Fruit fly (Drosophila melanogaster) whole organism, embryonic: ENCODE results near the gene CG13306.

Experiments
- CG10267 ChIP-seq: fragments of 200-800 bp; sonication (Bioruptor generic); optimal IDR thresholded peaks from 2 replicates; lab custom pipeline; 2018; ENCODE audit warnings: missing biosample characterization, mild to moderate bottlenecking, missing genetic modification characterization, moderate library complexity
- CG10366 ChIP-seq: fragments of 200-800 bp; sonication (Bioruptor generic); IDR thresholded peaks from 2 replicates; pipeline ENCODE4 v1.3.6; 2022; ENCODE audit warnings: missing biosample characterization, missing genetic modification characterization
- CG11723 ChIP-seq: fragments of 200-800 bp; sonication (Bioruptor generic); optimal IDR thresholded peaks from 2 replicates; lab custom pipeline; 2017; ENCODE audit warnings: missing biosample characterization, mild to moderate bottlenecking, missing genetic modification characterization
- CG13287 ChIP-seq: fragments of 200-800 bp; sonication (Bioruptor generic); IDR thresholded peaks from 2 replicates; pipeline ENCODE4 v1.3.6; 2022; ENCODE audit warnings: missing biosample characterization, missing genetic modification characterization; ENCODE audit not compliant: partially characterized antibody
- CG14441 ChIP-seq: fragments of 200-800 bp; sonication (Bioruptor generic); IDR thresholded peaks from 2 replicates; pipeline ENCODE4 v1.3.6; 2022; ENCODE audit warnings: missing biosample characterization, missing genetic modification characterization
- CG14710 ChIP-seq: fragments of 200-800 bp; sonication (Bioruptor generic); optimal IDR thresholded peaks from 3 replicates; lab custom pipeline; 2019; ENCODE audit warnings: missing biosample characterization, mild to moderate bottlenecking, missing genetic modification characterization, moderate library complexity
- CG16815 ChIP-seq: fragments of 200-800 bp; sonication (Bioruptor generic); optimal IDR thresholded peaks from 3 replicates; lab custom pipeline; 2017; ENCODE audit warnings: missing biosample characterization, mild to moderate bottlenecking, missing genetic modification characterization
- CG17328 ChIP-seq: fragments of 200-800 bp; sonication (Bioruptor generic); IDR thresholded peaks from 2 replicates; pipeline ENCODE4 v1.3.6; 2022; ENCODE audit warnings: missing biosample characterization, missing genetic modification characterization
- CG17359 ChIP-seq: fragments of 200-800 bp; sonication (Bioruptor generic); optimal IDR thresholded peaks from 3 replicates; lab custom pipeline; 2018; ENCODE audit warnings: missing biosample characterization, mild to moderate bottlenecking, missing genetic modification characterization, moderate library complexity
- CG2116 ChIP-seq: fragments of 200-800 bp; sonication (Bioruptor generic); optimal IDR thresholded peaks from 3 replicates; lab custom pipeline; 2018; ENCODE audit warnings: missing biosample characterization, mild to moderate bottlenecking, missing genetic modification characterization
- CG2202 ChIP-seq: fragments of 200-800 bp; sonication (Bioruptor generic); optimal IDR thresholded peaks from 2 replicates; lab custom pipeline; 2018; ENCODE audit warnings: missing biosample characterization, mild to moderate bottlenecking, missing genetic modification characterization
- CG30020 ChIP-seq: fragments of 200-800 bp; optimal IDR thresholded peaks from 2 replicates; lab custom pipeline; 2019; ENCODE audit warnings: missing biosample characterization, mild to moderate bottlenecking, missing genetic modification characterization, moderate library complexity
- CG3163 ChIP-seq: fragments of 200-800 bp; sonication (Bioruptor generic); optimal IDR thresholded peaks from 3 replicates; lab custom pipeline; 2016; ENCODE audit warnings: missing biosample characterization, missing genetic modification characterization
- CG3281 ChIP-seq: fragments of 200-800 bp; sonication (Bioruptor generic); optimal IDR thresholded peaks from 3 replicates; lab custom pipeline; 2017; ENCODE audit warnings: missing biosample characterization, mild to moderate bottlenecking, missing genetic modification characterization
- CG3995 ChIP-seq: fragments of 200-800 bp; sonication (Bioruptor generic); optimal IDR thresholded peaks from 3 replicates; lab custom pipeline; 2016; ENCODE audit warnings: missing biosample characterization, missing genetic modification characterization
- CG7786 ChIP-seq: fragments of 200-800 bp; sonication (Bioruptor generic); optimal IDR thresholded peaks from 2 replicates; lab custom pipeline; 2016; ENCODE audit warnings: missing biosample characterization, missing genetic modification characterization
- CG9817 ChIP-seq: fragments of 200-800 bp; sonication (Bioruptor generic); optimal IDR thresholded peaks from 2 replicates; lab custom pipeline; 2018; ENCODE audit warnings: missing biosample characterization, mild to moderate bottlenecking, missing genetic modification characterization, moderate library complexity
- CoRest ChIP-seq: fragments of 200-800 bp; sonication (Bioruptor generic); optimal IDR thresholded peaks from 3 replicates; lab custom pipeline; 2018; ENCODE audit warnings: missing biosample characterization, mild to moderate bottlenecking, missing genetic modification characterization, moderate library complexity
- D ChIP-seq, 2 experiments: fragments of 200-800 bp in 1 of 2; fragments of >200 bp in 1 of 2; sonication (Bioruptor generic) in 1 of 2; optimal IDR thresholded peaks; 2 replicates in 1 of 2; 3 replicates in 1 of 2; lab custom pipeline; 2017; ENCODE audit warnings: mild to moderate bottlenecking in 1 of 2, missing biosample characterization in 1 of 2, missing genetic modification characterization in 1 of 2, missing genetic modification reagents in 1 of 2
- Fer2 ChIP-seq: fragments of 200-800 bp; sonication (Bioruptor generic); optimal IDR thresholded peaks from 2 replicates; lab custom pipeline; 2018; ENCODE audit warnings: missing biosample characterization, mild to moderate bottlenecking, missing genetic modification characterization, moderate library complexity
- MBD-R2 ChIP-seq: fragments of 200-800 bp; sonication (Bioruptor generic); IDR thresholded peaks from 2 replicates; pipeline ENCODE4 v1.3.6; 2022; ENCODE audit warnings: missing biosample characterization, missing genetic modification characterization
- Mrtf ChIP-seq: fragments of 200-800 bp; sonication (Bioruptor generic); IDR thresholded peaks from 3 replicates; pipeline ENCODE4 v1.3.6; 2022; ENCODE audit warnings: missing biosample characterization, missing genetic modification characterization
- NC2β ChIP-seq: fragments of 200-800 bp; sonication (Bioruptor generic); optimal IDR thresholded peaks from 2 replicates; lab custom pipeline; 2016; ENCODE audit warnings: missing biosample characterization, missing genetic modification characterization
- Optix ChIP-seq: fragments of 200-800 bp; sonication (Bioruptor generic); IDR thresholded peaks from 3 replicates; pipeline ENCODE4 v1.3.6; 2022; ENCODE audit warnings: missing biosample characterization, missing genetic modification characterization
- Poxn ChIP-seq: fragments of 200-800 bp; sonication (Bioruptor generic); IDR thresholded peaks from 2 replicates; pipeline ENCODE4 v1.3.6; 2022; ENCODE audit warnings: missing biosample characterization, missing genetic modification characterization
- Scr ChIP-seq: fragments of 200-800 bp; sonication (Bioruptor generic); IDR thresholded peaks from 2 replicates; pipeline ENCODE4 v1.3.6; 2022; ENCODE audit warnings: missing biosample characterization, missing genetic modification characterization; ENCODE audit not compliant: partially characterized antibody
- Spps ChIP-seq: fragments of 200-800 bp; sonication (Bioruptor generic); optimal IDR thresholded peaks from 2 replicates; lab custom pipeline; 2018; ENCODE audit warnings: missing biosample characterization, mild to moderate bottlenecking, missing genetic modification characterization
- Taf1 ChIP-seq: fragments of 200-800 bp; sonication (Bioruptor generic); IDR thresholded peaks from 2 replicates; pipeline ENCODE4 v1.3.6; 2022; ENCODE audit warnings: missing biosample characterization, missing genetic modification characterization
- cato ChIP-seq: fragments of 200-800 bp; sonication (Bioruptor generic); optimal IDR thresholded peaks from 2 replicates; lab custom pipeline; 2016; ENCODE audit warnings: missing biosample characterization, missing genetic modification characterization, borderline replicate concordance
- cwo ChIP-seq: fragments of 200-800 bp; sonication (Bioruptor generic); optimal IDR thresholded peaks from 3 replicates; lab custom pipeline; 2017; ENCODE audit warnings: missing biosample characterization, missing genetic modification characterization, mild to moderate bottlenecking, moderate library complexity, missing genetic modification reagents
- en ChIP-seq: fragments of 200-800 bp; sonication (Bioruptor generic); optimal IDR thresholded peaks from 2 replicates; lab custom pipeline; 2016; ENCODE audit warnings: missing biosample characterization, missing genetic modification characterization
- eyg ChIP-seq: fragments of 200-800 bp; sonication (Bioruptor generic); optimal IDR thresholded peaks from 3 replicates; lab custom pipeline; 2016; ENCODE audit warnings: missing biosample characterization, missing genetic modification characterization
- fd102C ChIP-seq: fragments of 200-800 bp; sonication (Bioruptor generic); optimal IDR thresholded peaks from 2 replicates; lab custom pipeline; 2018; ENCODE audit warnings: missing biosample characterization, mild to moderate bottlenecking, missing genetic modification characterization, moderate library complexity
- gfzf ChIP-seq: fragments of 200-800 bp; sonication (Bioruptor generic); optimal IDR thresholded peaks from 2 replicates; lab custom pipeline; 2016; ENCODE audit warnings: missing biosample characterization, mild to moderate bottlenecking, missing genetic modification characterization, moderate library complexity
- gsb ChIP-seq: fragments of 200-800 bp; sonication (Bioruptor generic); IDR thresholded peaks from 2 replicates; pipeline ENCODE4 v1.3.6; 2022; ENCODE audit warnings: missing biosample characterization, missing genetic modification characterization
- hb ChIP-seq: fragments of 200-800 bp; sonication (Bioruptor generic); IDR thresholded peaks from 3 replicates; pipeline ENCODE4 v1.3.6; 2022; ENCODE audit warnings: missing biosample characterization, missing genetic modification characterization; ENCODE audit not compliant: partially characterized antibody
- ken ChIP-seq: fragments of 200-800 bp; sonication (Bioruptor generic); IDR thresholded peaks from 3 replicates; pipeline ENCODE4 v1.3.6; 2022; ENCODE audit warnings: missing biosample characterization, missing genetic modification characterization
- lola ChIP-seq, 3 experiments: fragments of >200 bp in 2 of 3; fragments of 200-800 bp in 1 of 3; sonication (Bioruptor generic) in 1 of 3; optimal IDR thresholded peaks; 2 replicates each; lab custom pipeline; 2017 to 2019; ENCODE audit warnings: missing biosample characterization in 3 of 3, missing genetic modification characterization in 3 of 3, mild to moderate bottlenecking in 1 of 3, moderate library complexity in 1 of 3
- maf-S ChIP-seq: fragments of 200-800 bp; sonication (Bioruptor generic); optimal IDR thresholded peaks from 2 replicates; lab custom pipeline; 2016; ENCODE audit warnings: missing biosample characterization, missing genetic modification characterization
- pfk ChIP-seq: fragments of 200-800 bp; sonication (Bioruptor generic); optimal IDR thresholded peaks from 2 replicates; lab custom pipeline; 2018; ENCODE audit warnings: missing biosample characterization, mild to moderate bottlenecking, missing genetic modification characterization, moderate library complexity
- run ChIP-seq: fragments of 200-800 bp; sonication (Bioruptor generic); optimal IDR thresholded peaks from 3 replicates; lab custom pipeline; 2018; ENCODE audit warnings: missing biosample characterization, mild to moderate bottlenecking, missing genetic modification characterization
- schlank ChIP-seq: fragments of 200-800 bp; sonication (Bioruptor generic); optimal IDR thresholded peaks from 2 replicates; lab custom pipeline; 2018; ENCODE audit warnings: missing biosample characterization, mild to moderate bottlenecking, missing genetic modification characterization
- sima ChIP-seq: fragments of 200-800 bp; sonication (Bioruptor generic); optimal IDR thresholded peaks from 2 replicates; lab custom pipeline; 2016; ENCODE audit warnings: missing biosample characterization, missing genetic modification characterization
- slou ChIP-seq: fragments of 200-800 bp; sonication (Bioruptor generic); optimal IDR thresholded peaks from 3 replicates; lab custom pipeline; 2016; ENCODE audit warnings: missing biosample characterization, missing genetic modification characterization
- stc ChIP-seq: fragments of 200-800 bp; sonication (Bioruptor generic); IDR thresholded peaks from 2 replicates; pipeline ENCODE4 v1.3.6; 2022; ENCODE audit warnings: missing biosample characterization, missing genetic modification characterization
- tx ChIP-seq: fragments of 200-800 bp; sonication (Bioruptor generic); optimal IDR thresholded peaks from 2 replicates; lab custom pipeline; 2016; ENCODE audit warnings: missing biosample characterization, missing genetic modification characterization
- unc-4 ChIP-seq: fragments of 200-800 bp; sonication (Bioruptor generic); IDR thresholded peaks from 2 replicates; pipeline ENCODE4 v1.3.6; 2022; ENCODE audit warnings: missing biosample characterization, missing genetic modification characterization; ENCODE audit not compliant: partially characterized antibody
- zen ChIP-seq: fragments of 200-800 bp; sonication (Bioruptor generic); optimal IDR thresholded peaks from 3 replicates; lab custom pipeline; 2018; ENCODE audit warnings: missing biosample characterization, mild to moderate bottlenecking, missing genetic modification characterization, moderate library complexity

Gene CG13306

DNA sequence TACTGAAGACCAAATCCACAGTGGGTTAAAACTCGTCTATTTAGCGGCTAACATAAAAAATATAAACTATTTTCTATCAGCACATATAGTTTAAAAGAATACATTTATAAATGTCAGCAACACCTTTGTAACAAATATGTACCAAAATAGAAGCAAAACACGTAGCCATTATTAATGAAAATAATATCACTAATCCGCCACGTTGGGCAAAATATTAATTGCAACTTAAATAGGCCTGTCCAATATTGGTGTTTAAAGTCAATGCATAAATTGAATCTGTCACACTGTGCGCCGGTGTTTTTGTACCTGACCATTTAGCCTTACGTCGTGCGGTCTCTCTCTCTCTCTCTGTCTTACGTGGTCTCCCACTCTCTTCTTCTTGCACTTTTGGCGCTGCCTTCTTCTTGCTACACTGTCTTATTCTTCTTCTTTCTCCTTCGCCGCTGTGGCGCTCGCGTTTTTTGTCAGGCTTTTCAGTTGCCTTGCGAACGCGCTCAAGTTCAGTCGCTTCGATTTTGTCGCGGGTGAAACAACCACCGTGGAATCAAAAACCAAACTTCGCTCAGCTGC lies 16.5 kb upstream of the CG13306 start (continued):
- TF ChIP-seq Spps (peak; percentile 94), CG2116 (GFP tag; lab: Kevin White, UChicago) (peak; percentile 82), hb (GFP tag; lab: Robert Waterston, UW) (peak; percentile 59; the same call in 1 of the 3 replicates), tx (peak; percentile 97), Poxn (GFP tag; lab: Robert Waterston, UW) (peak; percentile 83), CG13287 (peak; percentile 66), unc-4 (GFP tag; lab: Robert Waterston, UW) (0 out of 2 replicates have a peak, but pooled peaks have one; percentile 30), CG14441 (GFP tag; lab: Robert Waterston, UW) (peak; percentile 98), fd102C (GFP tag; lab: Kevin White, UChicago) (peak; percentile 86), pfk (no peak), stc (GFP tag; lab: Robert Waterston, UW) (peak; percentile 96), CG30020 (tag; lab: Kevin White, UChicago) (peak; percentile 90), sima (peak; percentile 65), CG2202 (tag; lab: Kevin White, UChicago) (peak; percentile 97), Mrtf (GFP tag; lab: Robert Waterston, UW) (peak; percentile 97), Scr (GFP tag; lab: Robert Waterston, UW) (peak; percentile 44), gfzf (GFP tag; lab: Kevin White, UChicago) (peak; percentile 27), CG16815 (GFP tag; lab: Kevin White, UChicago) (peak; percentile 99), CG3995 (GFP tag; lab: Kevin White, UChicago) (peak; percentile 82), lola (GFP tag; optimal IDR thresholded peaks at IDR 0.05; lab: Kevin White, UChicago) (peak in 1 of 3 experiments; percentile 99), schlank (tag; lab: Kevin White, UChicago) (peak; percentile 94), en (GFP tag; lab: Kevin White, UChicago) (peak; percentile 96), cwo (GFP tag; lab: Kevin White, UChicago) (peak; percentile 94), zen (tag; lab: Kevin White, UChicago) (peak; percentile 86), D (optimal IDR thresholded peaks at IDR 0.05; lab: Kevin White, UChicago) (no peak), D (GFP tag; optimal IDR thresholded peaks at IDR 0.05; lab: Kevin White, UChicago) (peak; percentile 99), CG11723 (GFP tag; lab: Kevin White, UChicago) (peak; percentile 98), maf-S (GFP tag; lab: Kevin White, UChicago) (peak; percentile 97), CoRest (tag; lab: Kevin White, UChicago) (peak; percentile 100), Optix (GFP tag; lab: Robert Waterston, UW) (peak; percentile 97), Fer2 (tag; lab: Kevin White, UChicago) (peak; percentile 59), CG10366 (GFP tag; lab: Robert Waterston, UW) (peak; percentile 97), NC2β (peak; percentile 96), run (tag; lab: Kevin White, UChicago) (peak; percentile 96), Taf1 (GFP tag; lab: Robert Waterston, UW) (peak; percentile 95), CG17359 (tag; lab: Kevin White, UChicago) (peak; percentile 95), CG14710 (tag; lab: Kevin White, UChicago) (peak; percentile 97), CG10267 (tag; lab: Kevin White, UChicago) (peak; percentile 77), slou (GFP tag; lab: Kevin White, UChicago) (peak; percentile 80), CG3281 (GFP tag; lab: Kevin White, UChicago) (peak; percentile 98), MBD-R2 (GFP tag; lab: Robert Waterston, UW) (peak; percentile 90), eyg (GFP tag; lab: Kevin White, UChicago) (peak; percentile 81), CG17328 (GFP tag; lab: Robert Waterston, UW) (peak; percentile 97), cato (GFP tag; lab: Kevin White, UChicago) (peak; percentile 98), gsb (GFP tag; lab: Robert Waterston, UW) (peak; percentile 97), CG3163 (peak; percentile 88), CG9817 (tag; lab: Kevin White, UChicago) (peak; percentile 99), CG7786 (GFP tag; lab: Kevin White, UChicago) (peak; percentile 98), ken (GFP tag; lab: Robert Waterston, UW) (peak; percentile 98)
